Fruit fly (Drosophila melanogaster) whole organism, embryonic: ENCODE measurements around the gene CG8460.

Source experiments
- Abd-B ChIP-seq: fragments of 200-800 bp; sonication (Bioruptor generic); optimal IDR thresholded peaks from 2 replicates; lab custom pipeline; 2018; ENCODE audit warnings: missing biosample characterization, mild to moderate bottlenecking, missing genetic modification characterization, moderate library complexity
- Ada2b ChIP-seq: fragments of 200-800 bp; sonication (Bioruptor generic); IDR thresholded peaks from 2 replicates; pipeline ENCODE4 v1.3.6; 2022; ENCODE audit warnings: missing biosample characterization, missing genetic modification characterization
- Atf-2 ChIP-seq: fragments of 200-800 bp; sonication (Bioruptor generic); optimal IDR thresholded peaks from 2 replicates; lab custom pipeline; 2016; ENCODE audit warnings: missing biosample characterization, missing genetic modification characterization
- CG11696 ChIP-seq: fragments of 200-800 bp; sonication (Bioruptor generic); IDR thresholded peaks from 2 replicates; pipeline ENCODE4 v1.3.6; 2022; ENCODE audit warnings: missing biosample characterization, missing genetic modification characterization
- CG12659 ChIP-seq: fragments of 200-800 bp; sonication (Bioruptor generic); optimal IDR thresholded peaks from 3 replicates; lab custom pipeline; 2017; ENCODE audit warnings: mild to moderate bottlenecking, missing biosample characterization, missing genetic modification reagents, missing genetic modification characterization
- CG13123 ChIP-seq: fragments of 200-800 bp; sonication (Bioruptor generic); optimal IDR thresholded peaks from 2 replicates; lab custom pipeline; 2016; ENCODE audit warnings: missing biosample characterization, missing genetic modification characterization
- CG15073 ChIP-seq: fragments of 200-800 bp; sonication (Bioruptor generic); optimal IDR thresholded peaks from 2 replicates; lab custom pipeline; 2016; ENCODE audit warnings: missing biosample characterization, missing genetic modification characterization
- CG17186 ChIP-seq: fragments of 200-800 bp; sonication (Bioruptor generic); optimal IDR thresholded peaks from 3 replicates; lab custom pipeline; 2017; ENCODE audit warnings: missing biosample characterization, missing genetic modification reagents, missing genetic modification characterization
- CG17359 ChIP-seq: fragments of 200-800 bp; sonication (Bioruptor generic); optimal IDR thresholded peaks from 3 replicates; lab custom pipeline; 2018; ENCODE audit warnings: missing biosample characterization, mild to moderate bottlenecking, missing genetic modification characterization, moderate library complexity
- CG18764 ChIP-seq: fragments of 200-800 bp; sonication (Bioruptor generic); optimal IDR thresholded peaks from 3 replicates; lab custom pipeline; 2016; ENCODE audit warnings: missing biosample characterization, missing genetic modification characterization
- CG2199 ChIP-seq: fragments of 200-800 bp; sonication (Bioruptor generic); IDR thresholded peaks from 3 replicates; pipeline ENCODE4 v1.3.6; 2022; ENCODE audit warnings: missing biosample characterization, missing genetic modification characterization
- CG2889 ChIP-seq: fragments of 200-800 bp; sonication (Bioruptor generic); IDR thresholded peaks from 3 replicates; pipeline ENCODE4 v1.3.6; 2022; ENCODE audit warnings: missing biosample characterization, missing genetic modification characterization
- CG30431 ChIP-seq: fragments of 200-800 bp; sonication (Bioruptor generic); optimal IDR thresholded peaks from 2 replicates; lab custom pipeline; 2017; ENCODE audit warnings: missing biosample characterization, missing genetic modification characterization
- CG42726 ChIP-seq: fragments of 200-800 bp; sonication (Bioruptor generic); IDR thresholded peaks from 2 replicates; pipeline ENCODE4 v1.3.6; 2022; ENCODE audit warnings: missing biosample characterization, missing genetic modification characterization; ENCODE audit not compliant: partially characterized antibody
- CG4360 ChIP-seq: fragments of 200-800 bp; sonication (Bioruptor generic); IDR thresholded peaks from 2 replicates; pipeline ENCODE4 v1.3.6; 2022; ENCODE audit warnings: missing biosample characterization, missing genetic modification characterization
- CG43689 ChIP-seq: fragments of 200-800 bp; sonication (Bioruptor generic); IDR thresholded peaks from 2 replicates; pipeline ENCODE4 v1.3.6; 2022; ENCODE audit warnings: missing biosample characterization, missing genetic modification characterization
- CG6689 ChIP-seq: fragments of 200-800 bp; sonication (Bioruptor generic); IDR thresholded peaks from 2 replicates; pipeline ENCODE4 v1.3.6; 2022; ENCODE audit warnings: missing biosample characterization, missing genetic modification characterization
- CG7839 ChIP-seq: fragments of 200-800 bp; sonication (Bioruptor generic); optimal IDR thresholded peaks from 3 replicates; lab custom pipeline; 2018; ENCODE audit warnings: missing biosample characterization, mild to moderate bottlenecking, missing genetic modification characterization, moderate library complexity
- CG7987 ChIP-seq: fragments of 200-800 bp; sonication (Bioruptor generic); optimal IDR thresholded peaks from 2 replicates; lab custom pipeline; 2018; ENCODE audit warnings: missing biosample characterization, mild to moderate bottlenecking, missing genetic modification characterization, moderate library complexity
- CHES-1-like ChIP-seq: fragments of 200-800 bp; sonication (Bioruptor generic); optimal IDR thresholded peaks from 2 replicates; lab custom pipeline; 2016; ENCODE audit warnings: missing biosample characterization, missing genetic modification characterization
- D19B ChIP-seq: fragments of 200-800 bp; sonication (Bioruptor generic); optimal IDR thresholded peaks from 2 replicates; lab custom pipeline; 2017; ENCODE audit warnings: missing biosample characterization, mild to moderate bottlenecking, missing genetic modification characterization
- Dad ChIP-seq: fragments of 200-800 bp; sonication (Bioruptor generic); optimal IDR thresholded peaks from 3 replicates; lab custom pipeline; 2016; ENCODE audit warnings: missing biosample characterization, missing genetic modification characterization
- Dip3 ChIP-seq: fragments of 200-800 bp; sonication (Bioruptor generic); optimal IDR thresholded peaks from 3 replicates; lab custom pipeline; 2016; ENCODE audit warnings: missing biosample characterization, missing genetic modification characterization
- Gsc ChIP-seq: fragments of 200-800 bp; sonication (Bioruptor generic); IDR thresholded peaks from 2 replicates; pipeline ENCODE4 v1.3.6; 2022; ENCODE audit warnings: missing biosample characterization, missing genetic modification characterization
- Gug ChIP-seq: fragments of 200-800 bp; sonication (Bioruptor generic); IDR thresholded peaks from 4 replicates; pipeline ENCODE4 v1.3.6; 2022; ENCODE audit warnings: missing biosample characterization, missing genetic modification characterization
- NC2β ChIP-seq: fragments of 200-800 bp; sonication (Bioruptor generic); optimal IDR thresholded peaks from 2 replicates; lab custom pipeline; 2016; ENCODE audit warnings: missing biosample characterization, missing genetic modification characterization
- Sox102F ChIP-seq: fragments of 200-800 bp; sonication (Bioruptor generic); optimal IDR thresholded peaks from 2 replicates; lab custom pipeline; 2018; ENCODE audit warnings: missing biosample characterization, mild to moderate bottlenecking, missing genetic modification characterization, moderate library complexity
- Xbp1 ChIP-seq: fragments of 200-800 bp; sonication (Bioruptor generic); optimal IDR thresholded peaks from 3 replicates; lab custom pipeline; 2016; ENCODE audit warnings: missing biosample characterization, mild to moderate bottlenecking, missing genetic modification characterization
- ase ChIP-seq: fragments of 200-800 bp; sonication (Bioruptor generic); IDR thresholded peaks from 3 replicates; pipeline ENCODE4 v1.3.6; 2022; ENCODE audit warnings: missing biosample characterization, missing genetic modification characterization
- ash1 ChIP-seq: fragments of 200-800 bp; sonication (Bioruptor generic); optimal IDR thresholded peaks from 2 replicates; lab custom pipeline; 2018; ENCODE audit warnings: missing biosample characterization, mild to moderate bottlenecking, missing genetic modification characterization
- az2 ChIP-seq: fragments of 200-800 bp; sonication (Bioruptor generic); optimal IDR thresholded peaks from 3 replicates; lab custom pipeline; 2016; ENCODE audit warnings: missing biosample characterization, missing genetic modification characterization
- corto ChIP-seq: fragments of 200-800 bp; sonication (Bioruptor generic); optimal IDR thresholded peaks from 2 replicates; lab custom pipeline; 2016; ENCODE audit warnings: missing biosample characterization, mild to moderate bottlenecking, missing genetic modification characterization, moderate library complexity
- dysf ChIP-seq: fragments of 200-800 bp; sonication (Bioruptor generic); IDR thresholded peaks from 3 replicates; pipeline ENCODE4 v1.3.6; 2022; ENCODE audit warnings: missing biosample characterization, missing genetic modification characterization
- eyg ChIP-seq: fragments of 200-800 bp; sonication (Bioruptor generic); optimal IDR thresholded peaks from 3 replicates; lab custom pipeline; 2016; ENCODE audit warnings: missing biosample characterization, missing genetic modification characterization
- fd96Cb ChIP-seq: fragments of 200-800 bp; sonication (Bioruptor generic); optimal IDR thresholded peaks from 2 replicates; lab custom pipeline; 2018; ENCODE audit warnings: missing biosample characterization, mild to moderate bottlenecking, missing genetic modification characterization, moderate library complexity
- gce ChIP-seq: fragments of 200-800 bp; sonication (Bioruptor generic); IDR thresholded peaks from 3 replicates; pipeline ENCODE4 v1.3.6; 2022; ENCODE audit warnings: missing biosample characterization, missing genetic modification characterization
- gfzf ChIP-seq: fragments of 200-800 bp; sonication (Bioruptor generic); optimal IDR thresholded peaks from 2 replicates; lab custom pipeline; 2016; ENCODE audit warnings: missing biosample characterization, mild to moderate bottlenecking, missing genetic modification characterization, moderate library complexity
- gt ChIP-seq: fragments of 200-800 bp; sonication (Bioruptor generic); IDR thresholded peaks from 2 replicates; pipeline ENCODE4 v1.3.6; 2022; ENCODE audit warnings: missing biosample characterization, missing genetic modification characterization
- hkb ChIP-seq, 2 experiments: fragments of 200-800 bp in 1 of 2; fragments of >200 bp in 1 of 2; sonication (Bioruptor generic) in 1 of 2; IDR thresholded peaks in 1 of 2; optimal IDR thresholded peaks in 1 of 2; 2 replicates each; pipeline versions ENCODE4 v1.3.6 to Lab custom; 2017 to 2022; ENCODE audit warnings: missing biosample characterization in 1 of 2, missing genetic modification characterization in 1 of 2
- klu ChIP-seq: fragments of 200-800 bp; sonication (Bioruptor generic); IDR thresholded peaks from 2 replicates; pipeline ENCODE4 v1.3.6; 2022; ENCODE audit warnings: missing biosample characterization, missing genetic modification characterization
- kni ChIP-seq: fragments of 200-800 bp; sonication (Bioruptor generic); optimal IDR thresholded peaks from 3 replicates; lab custom pipeline; 2017; ENCODE audit warnings: mild to moderate bottlenecking, missing biosample characterization, missing genetic modification reagents, missing genetic modification characterization
- lbe ChIP-seq: fragments of 200-800 bp; sonication (Bioruptor generic); optimal IDR thresholded peaks from 2 replicates; lab custom pipeline; 2016; ENCODE audit warnings: missing biosample characterization, mild to moderate bottlenecking, missing genetic modification characterization
- mam ChIP-seq: fragments of 200-800 bp; sonication (Bioruptor generic); optimal IDR thresholded peaks from 3 replicates; lab custom pipeline; 2016; ENCODE audit warnings: missing biosample characterization, missing genetic modification characterization
- onecut ChIP-seq: fragments of 200-800 bp; sonication (Bioruptor generic); IDR thresholded peaks from 2 replicates; pipeline ENCODE4 v1.3.6; 2022; ENCODE audit warnings: missing biosample characterization, missing genetic modification characterization
- pita ChIP-seq: fragments of 200-800 bp; sonication (Bioruptor generic); optimal IDR thresholded peaks from 2 replicates; lab custom pipeline; 2017; ENCODE audit warnings: missing biosample characterization, mild to moderate bottlenecking, missing genetic modification characterization
- sd ChIP-seq: fragments of 200-800 bp; sonication (Bioruptor generic); optimal IDR thresholded peaks from 3 replicates; lab custom pipeline; 2018; ENCODE audit warnings: missing biosample characterization, mild to moderate bottlenecking, missing genetic modification characterization, moderate library complexity
- sna ChIP-seq: fragments of 200-800 bp; sonication (Bioruptor generic); IDR thresholded peaks from 2 replicates; pipeline ENCODE4 v1.3.6; 2022; ENCODE audit warnings: missing biosample characterization, missing genetic modification characterization; ENCODE audit not compliant: partially characterized antibody
- trh ChIP-seq: fragments of 200-800 bp; sonication (Bioruptor generic); optimal IDR thresholded peaks from 2 replicates; lab custom pipeline; 2016; ENCODE audit warnings: missing biosample characterization, missing genetic modification characterization
- ttk ChIP-seq: fragments of 200-800 bp; sonication (Bioruptor generic); IDR thresholded peaks from 2 replicates; pipeline ENCODE4 v2.1.2; 2022; ENCODE audit warnings: missing biosample characterization, missing genetic modification characterization
- unc-4 ChIP-seq: fragments of 200-800 bp; sonication (Bioruptor generic); IDR thresholded peaks from 2 replicates; pipeline ENCODE4 v1.3.6; 2022; ENCODE audit warnings: missing biosample characterization, missing genetic modification characterization; ENCODE audit not compliant: partially characterized antibody

CG8460 gene

dm6 chr2L:8159498-8159897, 37.5 kb upstream of the CG8460 start, which contains the start of the genes PAPLA1 and Rbsn-5 (continued):
- TF ChIP-seq CG15073 (GFP tag; lab: Kevin White, UChicago) (peak; percentile 49), fd96Cb (tag; lab: Kevin White, UChicago) (peak; percentile 94), D19B (peak; percentile 78), CG17359 (tag; lab: Kevin White, UChicago) (peak; percentile 92), Gsc (GFP tag; lab: Robert Waterston, UW) (peak; percentile 60), sna (GFP tag; lab: Robert Waterston, UW) (no peak), pita (no peak), CG6689 (GFP tag; lab: Robert Waterston, UW) (peak; percentile 93), Gug (GFP tag; lab: Robert Waterston, UW) (peak; percentile 91), CG11696 (GFP tag; lab: Robert Waterston, UW) (peak; percentile 82), mam (GFP tag; lab: Kevin White, UChicago) (peak; percentile 98), Dip3 (GFP tag; lab: Kevin White, UChicago) (peak; percentile 97), dysf (peak; percentile 94), sd (tag; lab: Kevin White, UChicago) (peak; percentile 86), CG2889 (GFP tag; lab: Robert Waterston, UW) (peak; percentile 93), klu (GFP tag; lab: Robert Waterston, UW) (peak; percentile 86), CG43689 (GFP tag; lab: Robert Waterston, UW) (no peak; the same call in none of the 2 replicates), NC2β (GFP tag; lab: Kevin White, UChicago) (peak; percentile 94), gfzf (GFP tag; lab: Kevin White, UChicago) (peak; percentile 40), CG13123 (GFP tag; lab: Kevin White, UChicago) (peak; percentile 91), az2 (GFP tag; lab: Kevin White, UChicago) (peak; percentile 94), Abd-B (GFP tag; lab: Kevin White, UChicago) (peak; percentile 96), CG18764 (peak; percentile 91), hkb (optimal IDR thresholded peaks at IDR 0.05; lab: Kevin White, UChicago) (no peak), hkb (GFP tag; IDR thresholded peaks at IDR 0.05; lab: Robert Waterston, UW) (peak; percentile 90), CG42726 (no peak), CG12659 (GFP tag; lab: Kevin White, UChicago) (peak; percentile 95), unc-4 (GFP tag; lab: Robert Waterston, UW) (no peak), ttk (GFP tag; lab: Robert Waterston, UW) (peak; percentile 90), Ada2b (GFP tag; lab: Robert Waterston, UW) (peak; percentile 89), CG30431 (GFP tag; lab: Kevin White, UChicago) (peak; percentile 87), Atf-2 (GFP tag; lab: Kevin White, UChicago) (peak; percentile 94), ase (GFP tag; lab: Robert Waterston, UW) (peak; percentile 82), gce (GFP tag; lab: Robert Waterston, UW) (peak; percentile 74; the same call in 2 of the 3 replicates), lbe (GFP tag; lab: Kevin White, UChicago) (peak; percentile 92), kni (GFP tag; lab: Kevin White, UChicago) (peak; percentile 69), CG2199 (GFP tag; lab: Robert Waterston, UW) (0 out of 3 replicates have a peak, but pooled peaks have one; percentile 22), corto (GFP tag; lab: Kevin White, UChicago) (peak; percentile 83), gt (peak; percentile 81), CG7987 (GFP tag; lab: Kevin White, UChicago) (peak; percentile 81), CG7839 (peak; percentile 94), Xbp1 (GFP tag; lab: Kevin White, UChicago) (peak; percentile 97), trh (GFP tag; lab: Kevin White, UChicago) (peak; percentile 81), ash1 (GFP tag; lab: Kevin White, UChicago) (peak; percentile 54), CG17186 (GFP tag; lab: Kevin White, UChicago) (peak; percentile 84), onecut (GFP tag; lab: Robert Waterston, UW) (peak; percentile 74), Dad (GFP tag; lab: Kevin White, UChicago) (peak; percentile 94), CG4360 (GFP tag; lab: Robert Waterston, UW) (peak; percentile 52; the same call in 1 of the 2 replicates), Sox102F (GFP tag; lab: Kevin White, UChicago) (peak; percentile 95), eyg (peak; percentile 90), CHES-1-like (GFP tag; lab: Kevin White, UChicago) (peak; percentile 98)
